Worm (Caenorhabditis elegans) whole organism, mixed stage, embryonic: ENCODE measurements around the gene F55G7.1.

Source experiments
- blmp-1 ChIP-seq: fragments of 150-350 bp; optimal IDR thresholded peaks from 2 replicates; lab custom pipeline; 2014; ENCODE audit warnings: missing biosample characterization, missing genetic modification characterization
- mep-1 ChIP-seq: fragments of 150-350 bp; optimal IDR thresholded peaks from 2 replicates; lab custom pipeline; 2017; ENCODE audit warnings: missing biosample characterization, missing genetic modification reagents, missing genetic modification characterization, inconsistent platforms
- mls-2 ChIP-seq: sonication (generic microtip); optimal IDR thresholded peaks from 2 replicates; lab custom pipeline; 2016; ENCODE audit warnings: mild to moderate bottlenecking, missing genetic modification characterization, moderate library complexity, missing compliant biosample characterization
- nhr-76 ChIP-seq: sonication (generic microtip); optimal IDR thresholded peaks from 2 replicates; lab custom pipeline; 2017; ENCODE audit warnings: missing biosample characterization, missing genetic modification characterization
- snpc-4 ChIP-seq: fragments of 150-350 bp; optimal IDR thresholded peaks from 2 replicates; lab custom pipeline; 2014; ENCODE audit warnings: missing biosample characterization, missing genetic modification characterization
- sptf-1 ChIP-seq: sonication (generic microtip); optimal IDR thresholded peaks from 2 replicates; lab custom pipeline; 2017; ENCODE audit warnings: mild to moderate bottlenecking, missing genetic modification characterization, moderate library complexity, missing compliant biosample characterization
- unc-62 ChIP-seq: fragments of 150-350 bp; optimal IDR thresholded peaks from 2 replicates; lab custom pipeline; 2014; ENCODE audit warnings: missing biosample characterization, missing genetic modification reagents, missing genetic modification characterization

ce11 chrX:11937343-11937935 lies 13.2 kb downstream of the F55G7.1 start:
- peak; percentile 96 for TF ChIP-seq mep-1 (tag; lab: Kevin White, UChicago)
- TF ChIP-seq blmp-1 (tag; lab: Kevin White, UChicago): peak; percentile 44
- TF ChIP-seq mls-2 (tag; lab: Kevin White, UChicago): peak; percentile 43
- TF ChIP-seq unc-62 (GFP tag; lab: Kevin White, UChicago): peak; percentile 92
- TF ChIP-seq snpc-4: no peak
- peak; percentile 87 for TF ChIP-seq sptf-1 (tag; lab: Kevin White, UChicago)
- peak; percentile 75 for TF ChIP-seq nhr-76 (tag; lab: Kevin White, UChicago)
